Fruit fly (Drosophila melanogaster): ENCODE data around the gene CG5541.

DNA sequence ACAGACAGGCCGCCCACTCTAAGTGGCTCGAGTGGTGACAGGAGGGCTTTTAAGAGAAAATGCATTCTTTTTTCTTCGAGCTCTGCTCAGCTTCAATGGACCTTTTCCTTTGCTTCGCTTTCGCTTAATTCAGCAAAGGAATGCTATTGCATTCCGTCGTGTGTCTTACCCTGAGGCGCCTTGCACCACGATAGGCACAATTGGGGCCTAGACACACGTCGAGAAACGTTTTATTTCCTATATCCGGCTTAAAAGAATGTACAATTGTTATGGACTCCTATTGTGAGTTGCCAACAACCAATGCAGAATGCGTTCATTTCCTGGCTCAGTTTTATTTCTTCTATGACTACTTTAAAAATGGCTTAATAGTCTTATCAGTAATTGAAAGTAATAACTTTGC, 47.2 kb downstream of the CG5541 start:
- TF ChIP-seq ovo (GFP tag; optimal IDR thresholded peaks at IDR 0.05), result no peak
- TF ChIP-seq Mnt (GFP tag; optimal IDR thresholded peaks at IDR 0.05), result no peak
- TF ChIP-seq kay (GFP tag; ENCODE audit: borderline replicate concordance), result no peak
